Fruit fly (Drosophila melanogaster) whole organism, embryonic: ENCODE data around the gene CG4332.

ENCODE experiments used
- B-H2 ChIP-seq: fragments of 200-800 bp; sonication (Bioruptor generic); optimal IDR thresholded peaks from 2 replicates; lab custom pipeline; 2018; ENCODE audit warnings: missing biosample characterization, mild to moderate bottlenecking, missing genetic modification characterization
- CG10267 ChIP-seq: fragments of 200-800 bp; sonication (Bioruptor generic); optimal IDR thresholded peaks from 2 replicates; lab custom pipeline; 2018; ENCODE audit warnings: missing biosample characterization, mild to moderate bottlenecking, missing genetic modification characterization, moderate library complexity
- CG10543 ChIP-seq: fragments of 200-800 bp; sonication (Bioruptor generic); optimal IDR thresholded peaks from 3 replicates; lab custom pipeline; 2017; ENCODE audit warnings: missing biosample characterization, mild to moderate bottlenecking, missing genetic modification characterization, moderate library complexity
- CG10959 ChIP-seq: fragments of 200-800 bp; sonication (Bioruptor generic); IDR thresholded peaks from 2 replicates; pipeline ENCODE4 v1.3.6; 2022; ENCODE audit warnings: missing biosample characterization, missing genetic modification characterization
- CG11504 ChIP-seq: fragments of 200-800 bp; sonication (Bioruptor generic); optimal IDR thresholded peaks from 3 replicates; lab custom pipeline; 2019; ENCODE audit warnings: missing biosample characterization, mild to moderate bottlenecking, missing genetic modification characterization, moderate library complexity
- CG11695 ChIP-seq: fragments of 200-800 bp; sonication (Bioruptor generic); IDR thresholded peaks from 3 replicates; pipeline ENCODE4 v1.3.6; 2022; ENCODE audit warnings: missing biosample characterization, missing genetic modification characterization
- CG12942 ChIP-seq: fragments of 200-800 bp; sonication (Bioruptor generic); optimal IDR thresholded peaks from 3 replicates; lab custom pipeline; 2016; ENCODE audit warnings: missing biosample characterization, missing genetic modification characterization
- CG14710 ChIP-seq: fragments of 200-800 bp; sonication (Bioruptor generic); optimal IDR thresholded peaks from 3 replicates; lab custom pipeline; 2019; ENCODE audit warnings: missing biosample characterization, mild to moderate bottlenecking, missing genetic modification characterization, moderate library complexity
- CG15696 ChIP-seq: fragments of 200-800 bp; sonication (Bioruptor generic); optimal IDR thresholded peaks from 2 replicates; lab custom pipeline; 2019; ENCODE audit warnings: missing biosample characterization, mild to moderate bottlenecking, missing genetic modification characterization, moderate library complexity
- CG16813 ChIP-seq: fragments of 200-800 bp; sonication (Bioruptor generic); IDR thresholded peaks from 3 replicates; pipeline ENCODE4 v1.3.6; 2022; ENCODE audit warnings: missing biosample characterization, missing genetic modification characterization; ENCODE audit not compliant: partially characterized antibody
- CG18476 ChIP-seq: fragments of 200-800 bp; sonication (Bioruptor generic); optimal IDR thresholded peaks from 2 replicates; lab custom pipeline; 2016; ENCODE audit warnings: missing biosample characterization, mild to moderate bottlenecking, missing genetic modification characterization
- CG30431 ChIP-seq: fragments of 200-800 bp; sonication (Bioruptor generic); optimal IDR thresholded peaks from 2 replicates; lab custom pipeline; 2017; ENCODE audit warnings: missing biosample characterization, missing genetic modification characterization
- CG3838 ChIP-seq: fragments of 200-800 bp; sonication (Bioruptor generic); optimal IDR thresholded peaks from 3 replicates; lab custom pipeline; 2016; ENCODE audit warnings: missing biosample characterization, missing genetic modification characterization
- CG3847 ChIP-seq: fragments of 200-800 bp; sonication (Bioruptor generic); IDR thresholded peaks from 2 replicates; pipeline ENCODE4 v1.3.6; 2022; ENCODE audit warnings: missing biosample characterization, missing genetic modification characterization
- CG4360 ChIP-seq: fragments of 200-800 bp; sonication (Bioruptor generic); IDR thresholded peaks from 2 replicates; pipeline ENCODE4 v1.3.6; 2022; ENCODE audit warnings: missing biosample characterization, missing genetic modification characterization
- CG9797 ChIP-seq: fragments of 200-800 bp; sonication (Bioruptor generic); optimal IDR thresholded peaks from 3 replicates; lab custom pipeline; 2018; ENCODE audit warnings: missing biosample characterization, mild to moderate bottlenecking, missing genetic modification characterization
- CrebB ChIP-seq: fragments of 200-800 bp; sonication (Bioruptor generic); optimal IDR thresholded peaks from 3 replicates; lab custom pipeline; 2018; ENCODE audit warnings: missing biosample characterization, mild to moderate bottlenecking, missing genetic modification characterization
- Dad ChIP-seq: fragments of 200-800 bp; sonication (Bioruptor generic); optimal IDR thresholded peaks from 3 replicates; lab custom pipeline; 2016; ENCODE audit warnings: missing biosample characterization, missing genetic modification characterization
- Dip2 ChIP-seq: fragments of 200-800 bp; sonication (Bioruptor generic); IDR thresholded peaks from 2 replicates; pipeline ENCODE4 v1.3.6; 2022; ENCODE audit warnings: missing biosample characterization, missing genetic modification characterization
- Doc2 ChIP-seq: fragments of 200-800 bp; sonication (Bioruptor generic); IDR thresholded peaks from 2 replicates; pipeline ENCODE4 v1.3.6; 2022; ENCODE audit warnings: missing biosample characterization, missing genetic modification characterization
- Dref ChIP-seq: fragments of 200-800 bp; sonication (Bioruptor generic); IDR thresholded peaks from 2 replicates; pipeline ENCODE4 v1.3.6; 2022; ENCODE audit warnings: missing biosample characterization, missing genetic modification characterization
- Drgx ChIP-seq: fragments of 200-800 bp; sonication (Bioruptor generic); IDR thresholded peaks from 2 replicates; pipeline ENCODE4 v1.3.6; 2022; ENCODE audit warnings: missing biosample characterization, missing genetic modification characterization
- Elba2 ChIP-seq: fragments of 200-800 bp; sonication (Bioruptor generic); optimal IDR thresholded peaks from 3 replicates; lab custom pipeline; 2016; ENCODE audit warnings: missing biosample characterization, missing genetic modification characterization
- Ets65A ChIP-seq: fragments of 200-800 bp; sonication (Bioruptor generic); peaks from one replicate; lab custom pipeline; 2016; ENCODE audit warnings: missing biosample characterization, missing genetic modification characterization
- HLH4C ChIP-seq: fragments of 200-800 bp; sonication (Bioruptor generic); IDR thresholded peaks from 3 replicates; pipeline ENCODE4 v1.3.6; 2022; ENCODE audit warnings: missing biosample characterization, missing genetic modification characterization; ENCODE audit not compliant: partially characterized antibody
- Hand ChIP-seq: fragments of 200-800 bp; sonication (Bioruptor generic); optimal IDR thresholded peaks from 2 replicates; lab custom pipeline; 2017; ENCODE audit warnings: mild to moderate bottlenecking, missing biosample characterization, missing genetic modification reagents, missing genetic modification characterization
- Hey ChIP-seq: fragments of 200-800 bp; sonication (Bioruptor generic); optimal IDR thresholded peaks from 3 replicates; lab custom pipeline; 2018; ENCODE audit warnings: missing biosample characterization, mild to moderate bottlenecking, missing genetic modification characterization
- HmgZ ChIP-seq: fragments of 200-800 bp; sonication (Bioruptor generic); optimal IDR thresholded peaks from 2 replicates; lab custom pipeline; 2018; ENCODE audit warnings: missing biosample characterization, mild to moderate bottlenecking, missing genetic modification characterization
- Lim3 ChIP-seq: fragments of 200-800 bp; sonication (Bioruptor generic); IDR thresholded peaks from 2 replicates; pipeline ENCODE4 v1.3.6; 2022; ENCODE audit warnings: missing biosample characterization, missing genetic modification characterization
- MBD-R2 ChIP-seq: fragments of 200-800 bp; sonication (Bioruptor generic); IDR thresholded peaks from 2 replicates; pipeline ENCODE4 v1.3.6; 2022; ENCODE audit warnings: missing biosample characterization, missing genetic modification characterization
- Myb ChIP-seq: fragments of 200-800 bp; sonication (Bioruptor generic); optimal IDR thresholded peaks from 2 replicates; lab custom pipeline; 2016; ENCODE audit warnings: missing biosample characterization, missing genetic modification characterization
- Nf-YC ChIP-seq: fragments of 200-800 bp; optimal IDR thresholded peaks from 3 replicates; lab custom pipeline; 2019; ENCODE audit warnings: missing biosample characterization, mild to moderate bottlenecking, missing genetic modification characterization, moderate library complexity
- Optix ChIP-seq: fragments of 200-800 bp; sonication (Bioruptor generic); IDR thresholded peaks from 3 replicates; pipeline ENCODE4 v1.3.6; 2022; ENCODE audit warnings: missing biosample characterization, missing genetic modification characterization
- Side ChIP-seq: fragments of 200-800 bp; sonication (Bioruptor generic); optimal IDR thresholded peaks from 2 replicates; lab custom pipeline; 2016; ENCODE audit warnings: missing biosample characterization, missing genetic modification characterization
- TFAM ChIP-seq: fragments of 200-800 bp; sonication (Bioruptor generic); optimal IDR thresholded peaks from 2 replicates; lab custom pipeline; 2017; ENCODE audit warnings: missing biosample characterization, missing genetic modification characterization, inconsistent platforms
- Usf ChIP-seq: fragments of 200-800 bp; sonication (Bioruptor generic); optimal IDR thresholded peaks from 2 replicates; lab custom pipeline; 2017; ENCODE audit warnings: missing genotype, missing biosample characterization, missing genetic modification characterization
- ac ChIP-seq: fragments of 200-800 bp; sonication (Bioruptor generic); optimal IDR thresholded peaks from 3 replicates; lab custom pipeline; 2017; ENCODE audit warnings: missing biosample characterization, mild to moderate bottlenecking, missing genetic modification characterization
- az2 ChIP-seq: fragments of 200-800 bp; sonication (Bioruptor generic); optimal IDR thresholded peaks from 3 replicates; lab custom pipeline; 2016; ENCODE audit warnings: missing biosample characterization, missing genetic modification characterization
- danr ChIP-seq: fragments of 200-800 bp; sonication (Bioruptor generic); IDR thresholded peaks from 2 replicates; pipeline ENCODE4 v1.3.6; 2022; ENCODE audit warnings: missing biosample characterization, missing genetic modification characterization
- dimm ChIP-seq: fragments of 200-800 bp; sonication (Bioruptor generic); IDR thresholded peaks from 2 replicates; pipeline ENCODE4 v1.3.6; 2022; ENCODE audit warnings: missing biosample characterization, missing genetic modification characterization
- dpn ChIP-seq, 2 experiments: fragments of 200-800 bp; sonication (Bioruptor generic); optimal IDR thresholded peaks; 3 replicates each; lab custom pipeline; 2016; ENCODE audit warnings: missing biosample characterization in 2 of 2, missing genetic modification characterization in 2 of 2
- en ChIP-seq: fragments of 200-800 bp; sonication (Bioruptor generic); optimal IDR thresholded peaks from 2 replicates; lab custom pipeline; 2016; ENCODE audit warnings: missing biosample characterization, missing genetic modification characterization
- eve ChIP-seq, 2 experiments: fragments of >200 bp; optimal IDR thresholded peaks; 2 replicates each; lab custom pipeline; 2017; ENCODE audit warnings: missing biosample characterization in 2 of 2, missing genetic modification characterization in 2 of 2
- ewg ChIP-seq: fragments of 200-800 bp; sonication (Bioruptor generic); optimal IDR thresholded peaks from 3 replicates; lab custom pipeline; 2017; ENCODE audit warnings: mild to moderate bottlenecking, missing biosample characterization, missing genetic modification reagents, missing genetic modification characterization
- fd3F ChIP-seq: fragments of 200-800 bp; sonication (Bioruptor generic); optimal IDR thresholded peaks from 2 replicates; lab custom pipeline; 2018; ENCODE audit warnings: missing biosample characterization, mild to moderate bottlenecking, missing genetic modification characterization, moderate library complexity
- peb ChIP-seq: fragments of 200-800 bp; sonication (Bioruptor generic); IDR thresholded peaks from 2 replicates; pipeline ENCODE4 v1.3.6; 2022; ENCODE audit warnings: missing biosample characterization, missing genetic modification characterization
- pnt ChIP-seq: fragments of 200-800 bp; sonication (Bioruptor generic); optimal IDR thresholded peaks from 3 replicates; lab custom pipeline; 2016; ENCODE audit warnings: missing biosample characterization, missing genetic modification characterization
- schlank ChIP-seq: fragments of 200-800 bp; sonication (Bioruptor generic); optimal IDR thresholded peaks from 2 replicates; lab custom pipeline; 2018; ENCODE audit warnings: missing biosample characterization, mild to moderate bottlenecking, missing genetic modification characterization
- seq ChIP-seq: fragments of 200-800 bp; sonication (Bioruptor generic); IDR thresholded peaks from 2 replicates; pipeline ENCODE4 v1.3.6; 2022; ENCODE audit warnings: missing biosample characterization, missing genetic modification characterization
- tup ChIP-seq: fragments of 200-800 bp; sonication (Bioruptor generic); optimal IDR thresholded peaks from 2 replicates; lab custom pipeline; 2016; ENCODE audit warnings: missing biosample characterization, mild to moderate bottlenecking, missing genetic modification characterization, moderate library complexity

Gene CG4332

DNA sequence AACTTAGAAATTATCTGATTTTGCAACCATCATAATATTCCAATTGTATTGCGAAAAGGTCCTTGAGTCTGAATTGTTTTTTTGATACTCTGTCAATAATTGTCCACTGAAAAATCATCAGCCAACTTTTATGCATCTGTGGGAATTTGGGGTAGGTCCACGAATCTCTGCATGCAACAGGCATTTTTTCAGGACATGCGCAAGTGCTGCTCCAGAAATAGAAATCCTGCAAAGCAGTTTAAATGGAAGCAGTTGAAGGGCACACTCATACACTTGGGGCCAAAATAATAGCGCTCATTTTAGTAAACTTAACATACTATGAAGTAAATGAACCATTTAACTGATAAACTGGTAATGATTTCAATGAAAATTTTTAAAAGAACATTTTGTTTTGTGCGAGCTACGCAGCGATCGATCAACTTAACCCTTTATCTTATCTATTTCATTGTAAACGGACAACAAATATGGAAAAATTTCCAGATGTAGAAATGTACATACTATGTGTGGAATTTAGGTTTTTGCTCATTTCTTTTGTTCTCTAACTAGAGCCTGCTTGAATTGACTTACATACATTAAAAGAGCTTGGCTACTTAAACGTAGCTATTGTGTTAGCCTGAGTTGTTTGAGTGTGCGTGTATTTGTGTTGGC lies 24.5 kb upstream of the CG4332 start (continued):
- TF ChIP-seq HmgZ (peak; percentile 56), CG3847 (GFP tag; lab: Robert Waterston, UW) (peak; percentile 32; the same call in 1 of the 2 replicates), fd3F (GFP tag; lab: Kevin White, UChicago) (peak; percentile 51), Lim3 (GFP tag; lab: Robert Waterston, UW) (no peak), Doc2 (GFP tag; lab: Robert Waterston, UW) (no peak), en (GFP tag; lab: Kevin White, UChicago) (peak; percentile 52), CrebB (tag; lab: Kevin White, UChicago) (peak; percentile 16), peb (GFP tag; lab: Robert Waterston, UW) (no peak), TFAM (GFP tag; lab: Kevin White, UChicago) (no peak), Dad (GFP tag; lab: Kevin White, UChicago) (peak; percentile 48), Myb (GFP tag; lab: Kevin White, UChicago) (no peak), CG14710 (tag; lab: Kevin White, UChicago) (peak; percentile 76), eve (GFP tag; optimal IDR thresholded peaks at IDR 0.05; lab: Kevin White, UChicago) (peak in 1 of 2 experiments; percentile 92), dimm (GFP tag; lab: Robert Waterston, UW) (no peak), CG4360 (GFP tag; lab: Robert Waterston, UW) (no peak), seq (GFP tag; lab: Robert Waterston, UW) (0 out of 2 replicates have a peak, but pooled peaks have one; percentile 16), CG15696 (peak; percentile 74), Optix (GFP tag; lab: Robert Waterston, UW) (peak; percentile 36; the same call in 1 of the 3 replicates), Drgx (GFP tag; lab: Robert Waterston, UW) (peak; percentile 59; the same call in 1 of the 2 replicates), Hey (tag; lab: Kevin White, UChicago) (no peak), schlank (tag; lab: Kevin White, UChicago) (peak; percentile 56), HLH4C (GFP tag; lab: Robert Waterston, UW) (no peak), MBD-R2 (GFP tag; lab: Robert Waterston, UW) (no peak), Dip2 (GFP tag; lab: Robert Waterston, UW) (no peak), Nf-YC (peak; percentile 55), CG18476 (GFP tag; lab: Kevin White, UChicago) (peak; percentile 62), CG10267 (peak; percentile 62), az2 (peak; percentile 67), B-H2 (GFP tag; lab: Kevin White, UChicago) (peak; percentile 54), CG10543 (peak; percentile 64), CG11695 (GFP tag; lab: Robert Waterston, UW) (peak; percentile 45; the same call in 1 of the 3 replicates), CG9797 (no peak), ewg (GFP tag; lab: Kevin White, UChicago) (peak; percentile 96), Dref (GFP tag; lab: Robert Waterston, UW) (no peak), CG11504 (tag; lab: Kevin White, UChicago) (peak; percentile 85), dpn (GFP tag; optimal IDR thresholded peaks at IDR 0.05; lab: Kevin White, UChicago) (peak; percentile 68 to 72), Ets65A (GFP tag; lab: Kevin White, UChicago) (peak; percentile 97), CG10959 (no peak), tup (no peak), CG16813 (GFP tag; lab: Robert Waterston, UW) (no peak), Side (GFP tag; lab: Kevin White, UChicago) (peak; percentile 40), CG3838 (GFP tag; lab: Kevin White, UChicago) (no peak), Usf (GFP tag; lab: Kevin White, UChicago) (peak; percentile 52), Elba2 (GFP tag; lab: Kevin White, UChicago) (no peak), CG30431 (GFP tag; lab: Kevin White, UChicago) (peak; percentile 61), danr (GFP tag; lab: Robert Waterston, UW) (peak; percentile 33; the same call in 1 of the 2 replicates), ac (GFP tag; lab: Kevin White, UChicago) (peak; percentile 42), pnt (GFP tag; lab: Kevin White, UChicago) (peak; percentile 71), CG12942 (peak; percentile 49), Hand (GFP tag; lab: Kevin White, UChicago) (peak; percentile 84)
